Fruit fly (Drosophila melanogaster) whole organism, prepupa: Measurements from ENCODE around the gene AlkB.

Experiments used
- CG10631 ChIP-seq: fragments of 200-800 bp; sonication (Bioruptor generic); optimal IDR thresholded peaks from 2 replicates; lab custom pipeline; 2016; ENCODE audit warnings: missing biosample characterization, missing genetic modification characterization
- CG10669 ChIP-seq: fragments of 200-800 bp; sonication (Bioruptor generic); optimal IDR thresholded peaks from 3 replicates; lab custom pipeline; 2018; ENCODE audit warnings: missing biosample characterization, mild to moderate bottlenecking, missing genetic modification characterization, moderate library complexity
- CG11294 ChIP-seq: fragments of 200-800 bp; sonication (Bioruptor generic); IDR thresholded peaks from 2 replicates; pipeline ENCODE4 v1.3.6; 2022; ENCODE audit warnings: missing biosample characterization, missing genetic modification characterization
- CG11762 ChIP-seq: fragments of 200-800 bp; sonication (Bioruptor generic); optimal IDR thresholded peaks from 3 replicates; lab custom pipeline; 2016; ENCODE audit warnings: missing biosample characterization, missing genetic modification characterization; ENCODE audit not compliant: insufficient read depth
- CG11902 ChIP-seq: fragments of 200-800 bp; sonication (Bioruptor generic); optimal IDR thresholded peaks from 3 replicates; lab custom pipeline; 2016; ENCODE audit warnings: missing biosample characterization, missing genetic modification characterization
- CG15336 ChIP-seq: fragments of 200-800 bp; sonication (Bioruptor generic); IDR thresholded peaks from 2 replicates; pipeline ENCODE4 v1.3.6; 2022; ENCODE audit warnings: missing biosample characterization, missing genetic modification characterization
- CG1621 ChIP-seq: fragments of 200-800 bp; sonication (Bioruptor generic); optimal IDR thresholded peaks from 3 replicates; lab custom pipeline; 2018; ENCODE audit warnings: missing biosample characterization, mild to moderate bottlenecking, missing genetic modification characterization
- CG31627 ChIP-seq: fragments of 200-800 bp; sonication (Bioruptor generic); optimal IDR thresholded peaks from 3 replicates; lab custom pipeline; 2016; ENCODE audit warnings: missing biosample characterization, missing genetic modification characterization
- CG32006 ChIP-seq: fragments of 200-800 bp; sonication (Bioruptor generic); optimal IDR thresholded peaks from 3 replicates; lab custom pipeline; 2017; ENCODE audit warnings: missing biosample characterization, mild to moderate bottlenecking, missing genetic modification characterization
- CG34406 ChIP-seq: fragments of 200-800 bp; sonication (Bioruptor generic); optimal IDR thresholded peaks from 3 replicates; lab custom pipeline; 2016; ENCODE audit warnings: missing biosample characterization, missing genetic modification characterization
- CG4318 ChIP-seq: fragments of 200-800 bp; sonication (Bioruptor generic); optimal IDR thresholded peaks from 3 replicates; lab custom pipeline; 2017; ENCODE audit warnings: missing biosample characterization, mild to moderate bottlenecking, missing genetic modification characterization
- CG6163 ChIP-seq: fragments of 200-800 bp; sonication (Bioruptor generic); IDR thresholded peaks from 3 replicates; pipeline ENCODE4 v1.3.6; 2022; ENCODE audit warnings: missing biosample characterization, missing genetic modification characterization
- CG6276 ChIP-seq: fragments of 200-800 bp; sonication (Bioruptor generic); optimal IDR thresholded peaks from 2 replicates; lab custom pipeline; 2017; ENCODE audit warnings: missing biosample characterization, mild to moderate bottlenecking, missing genetic modification characterization
- CG6792 ChIP-seq: fragments of 200-800 bp; sonication (Bioruptor generic); optimal IDR thresholded peaks from 3 replicates; lab custom pipeline; 2016; ENCODE audit warnings: missing biosample characterization, missing genetic modification characterization
- CG6808 ChIP-seq: fragments of 200-800 bp; sonication (Bioruptor generic); optimal IDR thresholded peaks from 3 replicates; lab custom pipeline; 2017; ENCODE audit warnings: missing biosample characterization, missing genetic modification characterization, mild to moderate bottlenecking, moderate library complexity, missing genetic modification reagents
- CG7368 ChIP-seq: fragments of 200-800 bp; sonication (Bioruptor generic); optimal IDR thresholded peaks from 3 replicates; lab custom pipeline; 2016; ENCODE audit warnings: missing biosample characterization, missing genetic modification characterization
- CG8632 ChIP-seq: fragments of 200-800 bp; sonication (Bioruptor generic); optimal IDR thresholded peaks from 3 replicates; lab custom pipeline; 2016; ENCODE audit warnings: missing biosample characterization, missing genetic modification characterization
- Eip78C ChIP-seq: fragments of 200-800 bp; sonication (Bioruptor generic); peaks from one replicate; lab custom pipeline; 2016; ENCODE audit warnings: missing biosample characterization, missing genetic modification characterization
- Ets21C ChIP-seq: fragments of 200-800 bp; sonication (Bioruptor generic); optimal IDR thresholded peaks from 3 replicates; lab custom pipeline; 2016; ENCODE audit warnings: missing biosample characterization, missing genetic modification characterization
- Ets96B ChIP-seq: fragments of 200-800 bp; optimal IDR thresholded peaks from 2 replicates; lab custom pipeline; 2019; ENCODE audit warnings: missing biosample characterization, mild to moderate bottlenecking, missing genetic modification characterization, moderate library complexity
- Gug ChIP-seq: fragments of 200-800 bp; sonication (Bioruptor generic); IDR thresholded peaks from 2 replicates; pipeline ENCODE4 v1.3.6; 2022; ENCODE audit warnings: missing biosample characterization, missing genetic modification characterization
- Hr38 ChIP-seq: sonication (Bioruptor generic); optimal IDR thresholded peaks from 2 replicates; lab custom pipeline; 2016; ENCODE audit warnings: missing biosample characterization, missing genetic modification characterization
- Met ChIP-seq: fragments of 200-800 bp; sonication (Bioruptor generic); optimal IDR thresholded peaks from 3 replicates; lab custom pipeline; 2016; ENCODE audit warnings: missing biosample characterization, missing genetic modification characterization
- Smox ChIP-seq: fragments of 200-800 bp; sonication (Bioruptor generic); optimal IDR thresholded peaks from 3 replicates; lab custom pipeline; 2016; ENCODE audit warnings: missing biosample characterization, missing genetic modification characterization
- Sox14 ChIP-seq: fragments of 200-800 bp; sonication (Bioruptor generic); optimal IDR thresholded peaks from 3 replicates; lab custom pipeline; 2016; ENCODE audit warnings: missing biosample characterization, missing genetic modification characterization
- achi ChIP-seq: fragments of 200-800 bp; sonication (Bioruptor generic); optimal IDR thresholded peaks from 3 replicates; lab custom pipeline; 2016; ENCODE audit warnings: missing biosample characterization, missing genetic modification characterization
- acj6 ChIP-seq: fragments of 200-800 bp; sonication (Bioruptor generic); optimal IDR thresholded peaks from 3 replicates; lab custom pipeline; 2016; ENCODE audit warnings: missing biosample characterization, missing genetic modification characterization
- cyc ChIP-seq: fragments of 200-800 bp; sonication (Bioruptor generic); optimal IDR thresholded peaks from 3 replicates; lab custom pipeline; 2016; ENCODE audit warnings: missing biosample characterization, missing genetic modification characterization
- dsx ChIP-seq: fragments of 200-800 bp; optimal IDR thresholded peaks from 3 replicates; lab custom pipeline; 2019; ENCODE audit warnings: missing biosample characterization, mild to moderate bottlenecking, missing genetic modification characterization, moderate library complexity; ENCODE audit not compliant: poor library complexity, severe bottlenecking
- eg ChIP-seq: fragments of 200-800 bp; sonication (Bioruptor generic); IDR thresholded peaks from 3 replicates; pipeline ENCODE4 v1.3.6; 2022; ENCODE audit warnings: missing biosample characterization, missing genetic modification characterization
- fd85E ChIP-seq: fragments of 200-800 bp; sonication (Bioruptor generic); optimal IDR thresholded peaks from 3 replicates; lab custom pipeline; 2016; ENCODE audit warnings: missing biosample characterization, missing genetic modification characterization
- salr ChIP-seq, 2 experiments: fragments of 200-800 bp; sonication (Bioruptor generic); optimal IDR thresholded peaks; 3 replicates each; lab custom pipeline; 2016 to 2018; ENCODE audit warnings: missing biosample characterization in 2 of 2, missing genetic modification characterization in 2 of 2, mild to moderate bottlenecking in 1 of 2
- spab ChIP-seq: fragments of 200-800 bp; sonication (Bioruptor generic); optimal IDR thresholded peaks from 2 replicates; lab custom pipeline; 2017; ENCODE audit warnings: missing biosample characterization, mild to moderate bottlenecking, missing genetic modification characterization, missing genetic modification reagents
- svp ChIP-seq: fragments of 200-800 bp; sonication (Bioruptor generic); peaks from one replicate; lab custom pipeline; 2016; ENCODE audit warnings: missing biosample characterization, missing genetic modification characterization
- topi ChIP-seq: fragments of 200-800 bp; sonication (Bioruptor generic); optimal IDR thresholded peaks from 3 replicates; lab custom pipeline; 2016; ENCODE audit warnings: missing biosample characterization, missing genetic modification characterization

The AlkB gene

dm6 chrX:15811666-15812614, 47.3 kb downstream of the AlkB start (continued):
- TF ChIP-seq dsx (GFP tag; lab: Kevin White, UChicago): no peak
- TF ChIP-seq topi (GFP tag; lab: Kevin White, UChicago): no peak
- TF ChIP-seq Hr38 (GFP tag; lab: Kevin White, UChicago): no peak
- no peak for TF ChIP-seq CG10669 (GFP tag; lab: Kevin White, UChicago)
- no peak for TF ChIP-seq CG11762 (GFP tag; lab: Kevin White, UChicago)
- TF ChIP-seq Ets96B: no peak
- TF ChIP-seq CG34406 (GFP tag; lab: Kevin White, UChicago): no peak
- TF ChIP-seq Ets21C (GFP tag; lab: Kevin White, UChicago): no peak
- TF ChIP-seq CG10631 (GFP tag; lab: Kevin White, UChicago): no peak
- no peak for TF ChIP-seq CG31627 (GFP tag; lab: Kevin White, UChicago)
- TF ChIP-seq acj6 (GFP tag; lab: Kevin White, UChicago): no peak
- no peak for TF ChIP-seq achi
- no peak for TF ChIP-seq CG4318 (GFP tag; lab: Kevin White, UChicago)
- TF ChIP-seq CG6808 (GFP tag; lab: Kevin White, UChicago): peak; percentile 22
- TF ChIP-seq CG7368 (GFP tag; lab: Kevin White, UChicago): no peak
- no peak for TF ChIP-seq CG6792 (GFP tag; lab: Kevin White, UChicago)
- peak; percentile 48 for TF ChIP-seq eg (GFP tag; lab: Robert Waterston, UW)
- TF ChIP-seq Gug (GFP tag; lab: Robert Waterston, UW): no peak
- TF ChIP-seq Smox: no peak
- peak; percentile 66; the same call in 1 of the 2 replicates for TF ChIP-seq CG15336 (GFP tag; lab: Robert Waterston, UW)
- TF ChIP-seq cyc (GFP tag; lab: Kevin White, UChicago): no peak
- TF ChIP-seq CG6276 (GFP tag; lab: Kevin White, UChicago): no peak
- no peak for TF ChIP-seq CG1621 (tag; lab: Kevin White, UChicago)
- TF ChIP-seq Eip78C: peak; percentile 65
- TF ChIP-seq CG11294 (GFP tag; lab: Robert Waterston, UW): no peak
- TF ChIP-seq Met: peak; percentile 29
- peak; percentile 62 for TF ChIP-seq CG6163 (GFP tag; lab: Robert Waterston, UW)
- no peak for TF ChIP-seq CG8632 (GFP tag; lab: Kevin White, UChicago)
- no peak for TF ChIP-seq salr (GFP tag; optimal IDR thresholded peaks at IDR 0.05; lab: Kevin White, UChicago)
- no peak for TF ChIP-seq CG11902 (GFP tag; lab: Kevin White, UChicago)

- TF ChIP-seq Met: no peak
- TF ChIP-seq Gug (GFP tag; lab: Robert Waterston, UW): no peak
- TF ChIP-seq CG32006: no peak
- TF ChIP-seq spab (GFP tag; lab: Kevin White, UChicago): no peak
- TF ChIP-seq svp (GFP tag; lab: Kevin White, UChicago): no peak
- no peak for TF ChIP-seq Sox14 (GFP tag; lab: Kevin White, UChicago)
- no peak for TF ChIP-seq achi
- no peak for TF ChIP-seq fd85E (GFP tag; lab: Kevin White, UChicago)
- no peak for TF ChIP-seq dsx (GFP tag; lab: Kevin White, UChicago)
- TF ChIP-seq, all 60 proteins: peak for 0
Observed at dm6 chrX:15809255-15809654, 50.0 kb downstream of the AlkB start, which contains the start of gene CG8509. TSS of gene CG8509 (plus strand) at chrX:15809555.
